Worm (Caenorhabditis elegans) whole organism, L2 larva: ENCODE data around the gene snb-1.

ENCODE experiments used
- C34F6.9 ChIP-seq: fragments of 150-350 bp; optimal IDR thresholded peaks from 2 replicates; lab custom pipeline; 2014; ENCODE audit warnings: missing biosample characterization, missing genetic modification characterization
- F13H6.1 ChIP-seq: sonication (generic microtip); optimal IDR thresholded peaks from 2 replicates; lab custom pipeline; 2016; ENCODE audit warnings: missing genetic modification characterization, missing compliant biosample characterization
- Y55F3AM.14 ChIP-seq: fragments of 200-800 bp; sonication (Bioruptor generic); optimal IDR thresholded peaks from 2 replicates; lab custom pipeline; 2018; ENCODE audit warnings: mild to moderate bottlenecking, missing genetic modification characterization, missing compliant biosample characterization
- ZK546.5 ChIP-seq: sonication (generic microtip); optimal IDR thresholded peaks from 2 replicates; lab custom pipeline; 2017; ENCODE audit warnings: missing biosample characterization, missing genetic modification characterization
- aly-2 ChIP-seq: fragments of 150-350 bp; optimal IDR thresholded peaks from 2 replicates; lab custom pipeline; 2014; ENCODE audit warnings: missing biosample characterization, missing genetic modification characterization
- ama-1 ChIP-seq: fragments of 150-350 bp; optimal IDR thresholded peaks from 2 replicates; lab custom pipeline; 2018; ENCODE audit warnings: inconsistent platforms
- blmp-1 ChIP-seq: sonication (generic microtip); optimal IDR thresholded peaks from 2 replicates; lab custom pipeline; 2017; ENCODE audit warnings: missing genetic modification characterization, mild to moderate bottlenecking, missing compliant biosample characterization, antibody characterized with exemption, moderate library complexity; ENCODE audit not compliant: insufficient read depth
- ceh-82 ChIP-seq: fragments of 150-350 bp; optimal IDR thresholded peaks from 2 replicates; lab custom pipeline; 2014; ENCODE audit warnings: missing biosample characterization, missing genetic modification characterization
- crh-2 ChIP-seq: sonication (generic microtip); optimal IDR thresholded peaks from 2 replicates; lab custom pipeline; 2017; ENCODE audit warnings: missing biosample characterization, missing genetic modification characterization
- dmd-4 ChIP-seq: sonication (generic microtip); optimal IDR thresholded peaks from 2 replicates; lab custom pipeline; 2017; ENCODE audit warnings: missing biosample characterization, missing genetic modification characterization
- egl-27 ChIP-seq: sonication (generic microtip); optimal IDR thresholded peaks from 3 replicates; lab custom pipeline; 2017; ENCODE audit warnings: missing biosample characterization, missing genetic modification reagents, missing genetic modification characterization
- elt-3 ChIP-seq: sonication (generic microtip); optimal IDR thresholded peaks from 2 replicates; lab custom pipeline; 2017; ENCODE audit warnings: missing biosample characterization, missing genetic modification characterization
- fos-1 ChIP-seq: fragments of 150-350 bp; optimal IDR thresholded peaks from 2 replicates; lab custom pipeline; 2014; ENCODE audit warnings: missing biosample characterization, missing genetic modification characterization
- gmeb-1 ChIP-seq: fragments of 150-350 bp; optimal IDR thresholded peaks from 2 replicates; lab custom pipeline; 2014; ENCODE audit warnings: missing biosample characterization, missing genetic modification characterization
- lin-11 ChIP-seq: fragments of 150-350 bp; sonication (generic microtip); optimal IDR thresholded peaks from 2 replicates; lab custom pipeline; 2014; ENCODE audit warnings: missing biosample characterization, missing genetic modification characterization, inconsistent platforms, mixed read lengths
- lin-39 ChIP-seq: fragments of 150-350 bp; optimal IDR thresholded peaks from 2 replicates; lab custom pipeline; 2014; ENCODE audit warnings: missing biosample characterization, missing genetic modification reagents, missing genetic modification characterization
- lsy-2 ChIP-seq, 2 experiments: fragments of 150-350 bp in 1 of 2; sonication (generic microtip) in 1 of 2; optimal IDR thresholded peaks; 2 replicates each; lab custom pipeline; 2014 to 2017; ENCODE audit warnings: missing biosample characterization in 2 of 2, missing genetic modification characterization in 2 of 2
- mab-5 ChIP-seq: fragments of 150-350 bp; optimal IDR thresholded peaks from 2 replicates; lab custom pipeline; 2014; ENCODE audit warnings: missing biosample characterization, missing genetic modification characterization
- mbf-1 ChIP-seq: sonication (generic microtip); optimal IDR thresholded peaks from 2 replicates; lab custom pipeline; 2017; ENCODE audit warnings: missing biosample characterization, missing genetic modification characterization
- mdl-1 ChIP-seq, 2 experiments: fragments of 150-350 bp in 1 of 2; sonication (generic microtip) in 1 of 2; optimal IDR thresholded peaks; 2 replicates each; lab custom pipeline; 2017; ENCODE audit warnings: missing biosample characterization in 2 of 2, missing genetic modification characterization in 2 of 2
- nhr-10 ChIP-seq: sonication (generic microtip); optimal IDR thresholded peaks from 2 replicates; lab custom pipeline; 2017; ENCODE audit warnings: missing biosample characterization, missing genetic modification characterization
- nhr-11 ChIP-seq: fragments of 150-350 bp; optimal IDR thresholded peaks from 2 replicates; lab custom pipeline; 2014; ENCODE audit warnings: missing biosample characterization, missing genetic modification characterization
- nhr-12 ChIP-seq: fragments of 150-350 bp; optimal IDR thresholded peaks from 2 replicates; lab custom pipeline; 2014; ENCODE audit warnings: missing biosample characterization, missing genetic modification characterization
- nhr-129 ChIP-seq: fragments of 150-350 bp; optimal IDR thresholded peaks from 2 replicates; lab custom pipeline; 2014; ENCODE audit warnings: missing biosample characterization, missing genetic modification characterization
- nhr-23 ChIP-seq: fragments of 150-350 bp; optimal IDR thresholded peaks from 2 replicates; lab custom pipeline; 2014; ENCODE audit warnings: missing biosample characterization, missing genetic modification reagents, missing genetic modification characterization
- nhr-25 ChIP-seq: fragments of 150-350 bp; sonication (generic microtip); optimal IDR thresholded peaks from 3 replicates; lab custom pipeline; 2014; ENCODE audit warnings: missing biosample characterization, missing genetic modification characterization
- nhr-6 ChIP-seq: fragments of 150-350 bp; optimal IDR thresholded peaks from 2 replicates; lab custom pipeline; 2014; ENCODE audit warnings: missing biosample characterization, missing genetic modification characterization
- nhr-77 ChIP-seq: fragments of 150-350 bp; optimal IDR thresholded peaks from 2 replicates; lab custom pipeline; 2014; ENCODE audit warnings: missing biosample characterization, missing genetic modification characterization
- sem-4 ChIP-seq: fragments of 150-350 bp; optimal IDR thresholded peaks from 2 replicates; lab custom pipeline; 2014; ENCODE audit warnings: missing biosample characterization, missing genetic modification reagents, missing genetic modification characterization
- skn-1 ChIP-seq: sonication (generic microtip); optimal IDR thresholded peaks from 2 replicates; lab custom pipeline; 2017; ENCODE audit warnings: missing biosample characterization, missing genetic modification characterization
- sma-3 ChIP-seq: sonication (generic microtip); optimal IDR thresholded peaks from 2 replicates; lab custom pipeline; 2016; ENCODE audit warnings: missing genetic modification reagents, missing genetic modification characterization, missing compliant biosample characterization
- sma-9 ChIP-seq, 2 experiments: fragments of 150-350 bp in 1 of 2; sonication (generic microtip) in 1 of 2; optimal IDR thresholded peaks; 2 replicates each; lab custom pipeline; 2014 to 2016; ENCODE audit warnings: missing genetic modification characterization in 2 of 2, mild to moderate bottlenecking in 1 of 2, missing biosample characterization in 1 of 2, missing compliant biosample characterization in 1 of 2, missing genetic modification reagents in 1 of 2, moderate library complexity in 1 of 2
- unc-39 ChIP-seq: fragments of 150-350 bp; optimal IDR thresholded peaks from 2 replicates; lab custom pipeline; 2014; ENCODE audit warnings: missing biosample characterization, missing genetic modification characterization
- unc-62 ChIP-seq: fragments of 150-350 bp; optimal IDR thresholded peaks from 2 replicates; lab custom pipeline; 2014; ENCODE audit warnings: missing biosample characterization, missing genetic modification reagents, missing genetic modification characterization
- zag-1 ChIP-seq: fragments of 150-350 bp; optimal IDR thresholded peaks from 2 replicates; lab custom pipeline; 2014; ENCODE audit warnings: missing biosample characterization, missing genetic modification characterization
- ztf-1 ChIP-seq: fragments of 200-800 bp; sonication (Bioruptor generic); conservative IDR thresholded peaks from 2 replicates; pipeline ENCODE4 v1.3.6; 2022; ENCODE audit warnings: missing genetic modification characterization, missing compliant biosample characterization
- ztf-11 ChIP-seq: sonication (generic microtip); optimal IDR thresholded peaks from 2 replicates; lab custom pipeline; 2017; ENCODE audit warnings: missing biosample characterization, missing genetic modification characterization
- ztf-4 ChIP-seq: fragments of 150-350 bp; optimal IDR thresholded peaks from 2 replicates; lab custom pipeline; 2014; ENCODE audit warnings: missing biosample characterization, missing genetic modification characterization

Gene snb-1

DNA sequence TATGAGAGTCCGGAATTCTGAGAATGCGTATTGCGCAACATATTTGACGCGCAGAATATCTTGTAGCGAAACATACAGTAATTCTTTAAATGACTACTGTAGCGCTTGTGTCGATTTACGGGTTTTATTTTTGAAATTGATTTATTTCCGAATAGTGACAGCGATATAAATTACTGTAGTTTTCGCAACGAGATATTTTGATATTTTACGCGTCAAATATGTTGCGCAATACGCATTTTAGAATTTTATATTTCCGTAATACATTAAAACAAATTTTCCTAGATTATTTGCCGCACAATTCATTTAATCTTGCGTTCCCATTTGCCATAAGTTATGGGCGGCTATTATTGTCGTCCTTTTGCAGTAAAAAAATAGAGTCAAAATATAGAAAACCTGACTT is 49.1 kb upstream of the snb-1 start:
- TF ChIP-seq unc-62 (GFP tag; lab: Kevin White, UChicago): no peak

ce11 chrV:6704482-6704881 is 48.2 kb upstream of the snb-1 start:
- TF ChIP-seq ceh-82 (tag; lab: Kevin White, UChicago): no peak
- TF ChIP-seq ztf-4 (tag; lab: Kevin White, UChicago): no peak
- TF ChIP-seq mab-5: no peak
- no peak for TF ChIP-seq lsy-2 (tag; optimal IDR thresholded peaks at IDR 0.05; lab: Kevin White, UChicago)
- TF ChIP-seq zag-1 (tag; lab: Kevin White, UChicago): no peak
- TF ChIP-seq Y55F3AM.14 (GFP tag; lab: Kevin White, UChicago): no peak

- TF ChIP-seq nhr-6 (tag; lab: Kevin White, UChicago) (no peak), aly-2 (tag; lab: Kevin White, UChicago) (no peak), ama-1 (no peak), dmd-4 (no peak), sem-4 (tag; lab: Kevin White, UChicago) (no peak), elt-3 (tag; lab: Kevin White, UChicago) (no peak), ztf-4 (tag; lab: Kevin White, UChicago) (no peak), nhr-11 (tag; lab: Kevin White, UChicago) (no peak), ceh-82 (tag; lab: Kevin White, UChicago) (no peak), C34F6.9 (no peak), unc-62 (GFP tag; lab: Kevin White, UChicago) (no peak), nhr-12 (tag; lab: Kevin White, UChicago) (no peak), mbf-1 (no peak), skn-1 (tag; lab: Kevin White, UChicago) (no peak), lsy-2 (tag; optimal IDR thresholded peaks at IDR 0.05; lab: Kevin White, UChicago) (no peak)
Measured at ce11 chrV:6702692-6703091, 46.4 kb upstream of the snb-1 start, which contains the start of gene era-1. Gene era-1, plus strand, starts transcription at chrV:6703057.

DNA sequence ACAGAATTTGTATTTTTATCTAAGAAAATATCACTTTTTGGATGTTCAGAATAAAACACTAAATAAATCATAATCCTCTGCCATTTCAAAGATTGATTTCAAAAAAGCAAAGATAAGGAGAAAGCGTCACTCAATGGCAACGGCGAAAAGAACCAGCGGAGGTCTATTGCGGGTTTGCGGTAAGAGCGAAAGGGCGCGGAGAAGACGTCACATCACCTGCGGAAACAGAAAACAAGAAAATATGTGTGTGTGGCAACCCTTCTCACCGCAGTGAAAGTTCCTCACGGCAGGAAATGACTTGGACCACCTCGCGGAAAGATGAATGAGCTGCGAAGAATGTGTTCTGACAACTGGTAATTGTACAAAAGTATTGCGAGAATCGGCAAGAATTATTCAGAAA is 43.5 kb upstream of the snb-1 start:
- no peak for TF ChIP-seq nhr-23 (tag; lab: Kevin White, UChicago)
- TF ChIP-seq blmp-1 (tag; lab: Kevin White, UChicago): peak; percentile 50
- no peak for TF ChIP-seq zag-1 (tag; lab: Kevin White, UChicago)
- no peak for TF ChIP-seq egl-27 (tag; lab: Kevin White, UChicago)
- no peak for TF ChIP-seq crh-2 (tag; lab: Kevin White, UChicago)
- TF ChIP-seq nhr-11 (tag; lab: Kevin White, UChicago): no peak

DNA sequence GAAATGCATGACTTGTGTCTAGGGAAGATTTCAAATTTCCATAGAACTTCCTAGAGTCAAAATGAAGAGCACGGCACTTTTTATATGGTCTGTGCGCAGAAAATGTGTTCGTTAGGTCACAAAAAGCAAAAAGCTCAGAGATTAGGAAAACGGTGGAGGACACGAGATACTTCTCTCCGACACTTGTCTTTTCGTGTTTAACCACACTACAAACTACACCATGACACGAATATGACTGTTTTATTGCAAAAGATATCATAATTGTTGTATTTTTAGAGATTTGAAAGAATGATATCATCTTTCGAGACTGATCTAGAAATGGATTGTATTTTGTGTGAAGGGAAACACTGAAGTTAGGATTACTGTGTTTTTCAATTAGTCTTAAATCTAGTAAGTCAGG is 42.7 kb upstream of the snb-1 start:
- TF ChIP-seq nhr-129 (tag; lab: Kevin White, UChicago): no peak
- TF ChIP-seq unc-62 (GFP tag; lab: Kevin White, UChicago): no peak
- no peak for TF ChIP-seq sma-9 (GFP tag; optimal IDR thresholded peaks at IDR 0.05; lab: Kevin White, UChicago)
- TF ChIP-seq sma-9 (tag; optimal IDR thresholded peaks at IDR 0.05; lab: Kevin White, UChicago): no peak
- TF ChIP-seq blmp-1 (tag; lab: Kevin White, UChicago): no peak
- TF ChIP-seq zag-1 (tag; lab: Kevin White, UChicago): no peak
- no peak for TF ChIP-seq lin-39
- TF ChIP-seq mbf-1: no peak

- TF ChIP-seq gmeb-1: no peak
Measured at ce11 chrV:6697552-6697951, 41.3 kb upstream of the snb-1 start, which contains the start of gene W02F12.2. Gene W02F12.2, minus strand, starts transcription at chrV:6697652.

ce11 chrV:6694668-6695067 is 38.4 kb upstream of the snb-1 start, which contains the start of gene W02F12.8:
Gene W02F12.8, minus strand, starts transcription at chrV:6694768.
- no peak for TF ChIP-seq fos-1 (tag; lab: Kevin White, UChicago)
- TF ChIP-seq sma-3 (GFP tag; lab: Kevin White, UChicago): no peak
- no peak for TF ChIP-seq ZK546.5 (tag; lab: Kevin White, UChicago)
- TF ChIP-seq nhr-10 (tag; lab: Kevin White, UChicago): no peak
- TF ChIP-seq nhr-77: no peak
- TF ChIP-seq nhr-23 (tag; lab: Kevin White, UChicago): no peak
- no peak for TF ChIP-seq gmeb-1
- no peak for TF ChIP-seq lsy-2 (tag; optimal IDR thresholded peaks at IDR 0.05; lab: Kevin White, UChicago)
- no peak for TF ChIP-seq mbf-1
- no peak for TF ChIP-seq lin-11 (tag; lab: Kevin White, UChicago)
- TF ChIP-seq unc-39: no peak
- no peak for TF ChIP-seq nhr-129 (tag; lab: Kevin White, UChicago)
- TF ChIP-seq ztf-1: no peak
- no peak for TF ChIP-seq nhr-25 (tag; lab: Kevin White, UChicago)
- no peak for TF ChIP-seq unc-62 (GFP tag; lab: Kevin White, UChicago)
- no peak for TF ChIP-seq mab-5
- no peak for TF ChIP-seq aly-2 (tag; lab: Kevin White, UChicago)
- no peak for TF ChIP-seq F13H6.1 (tag; lab: Kevin White, UChicago)
- no peak for TF ChIP-seq mdl-1 (tag; optimal IDR thresholded peaks at IDR 0.05; lab: Kevin White, UChicago)
- TF ChIP-seq ztf-11 (tag; lab: Kevin White, UChicago): no peak
- TF ChIP-seq, all 48 proteins: peak for 0
